Worm (Caenorhabditis elegans): ENCODE measurements around the gene Y69A2AR.46.

Y69A2AR.46 gene

ce11 chrIV:2607513-2608101, 46.1 kb downstream of the Y69A2AR.46 start, which contains the start of gene vamp-7:
Gene vamp-7 (plus strand): TSS chrIV:2608051.
- TF ChIP-seq snpc-4 (tag; optimal IDR thresholded peaks at IDR 0.05) (no peak), Y105C5A.15 (GFP tag; IDR thresholded peaks at IDR 0.05) (no peak), nhr-77 (tag; optimal IDR thresholded peaks at IDR 0.05) (no peak), hlh-30 (tag; optimal IDR thresholded peaks at IDR 0.05; ENCODE audit: insufficient read depth) (no peak), snpc-1.2 (GFP tag; IDR thresholded peaks at IDR 0.05) (no peak), duxl-1 (tag; optimal IDR thresholded peaks at IDR 0.05; ENCODE audit: poor library complexity) (no peak), egl-43 (GFP tag; IDR thresholded peaks at IDR 0.05) (no peak), nhr-6 (tag; optimal IDR thresholded peaks at IDR 0.05) (no peak), zfp-3 (GFP tag; conservative IDR thresholded peaks at IDR 0.05) (0 out of 2 replicates have a peak, but pooled peaks have one; percentile 40), lin-38 (GFP tag; IDR thresholded peaks at IDR 0.05) (peak; percentile 41), gei-8 (GFP tag; optimal IDR thresholded peaks at IDR 0.05) (no peak), ztf-11 (tag; optimal IDR thresholded peaks at IDR 0.05) (no peak), nhr-28 (tag; optimal IDR thresholded peaks at IDR 0.05) (no peak), zag-1 (tag; optimal IDR thresholded peaks at IDR 0.05) (no peak), nhr-10 (tag; optimal IDR thresholded peaks at IDR 0.05) (no peak), nhr-41 (GFP tag; IDR thresholded peaks at IDR 0.05) (no peak), Y5F2A.4 (GFP tag; optimal IDR thresholded peaks at IDR 0.05) (no peak), ztf-7 (tag; optimal IDR thresholded peaks at IDR 0.05) (no peak), skn-1 (tag; optimal IDR thresholded peaks at IDR 0.05) (no peak), hlh-11 (tag; optimal IDR thresholded peaks at IDR 0.05) (no peak), lin-39 (tag; optimal IDR thresholded peaks at IDR 0.05) (no peak), dmd-6 (GFP tag; IDR thresholded peaks at IDR 0.05) (no peak), jun-1 (tag; optimal IDR thresholded peaks at IDR 0.05) (no peak), lir-3 (tag; optimal IDR thresholded peaks at IDR 0.05) (no peak), unc-130 (GFP tag; optimal IDR thresholded peaks at IDR 0.05) (peak; percentile 27), T20F7.1 (GFP tag; optimal IDR thresholded peaks at IDR 0.05) (peak; percentile 37), pqm-1 (tag; optimal IDR thresholded peaks at IDR 0.05) (no peak), rbr-2 (tag; optimal IDR thresholded peaks at IDR 0.05) (no peak), aha-1 (tag) (peak; percentile 47), lin-13 (GFP tag; optimal IDR thresholded peaks at IDR 0.05) (no peak), daf-16 (GFP tag; optimal IDR thresholded peaks at IDR 0.05) (no peak), daf-16 (tag; optimal IDR thresholded peaks at IDR 0.05) (peak; percentile 5), mdt-29 (GFP tag; IDR thresholded peaks at IDR 0.05) (no peak), ama-1 (optimal IDR thresholded peaks at IDR 0.05) (peak; percentile 4), unc-62 (GFP tag; optimal IDR thresholded peaks at IDR 0.05 in 1 of 2) (no peak), unc-62 (tag; optimal IDR thresholded peaks at IDR 0.05) (no peak), zfp-2 (tag; optimal IDR thresholded peaks at IDR 0.05) (no peak), ctbp-1 (GFP tag; IDR thresholded peaks at IDR 0.05) (no peak), Y48G9A.11 (GFP tag; IDR thresholded peaks at IDR 0.05) (peak; percentile 72), lin-15B (tag; optimal IDR thresholded peaks at IDR 0.05) (no peak), lim-7 (GFP tag; IDR thresholded peaks at IDR 0.05) (no peak), mes-2 (tag; optimal IDR thresholded peaks at IDR 0.05; ENCODE audit: poor library complexity, severe bottlenecking) (peak; percentile 3), madf-9 (GFP tag; conservative IDR thresholded peaks at IDR 0.05) (no peak), sdz-12 (GFP tag; optimal IDR thresholded peaks at IDR 0.05) (peak; percentile 11), mep-1 (tag; optimal IDR thresholded peaks at IDR 0.05) (peak; percentile 48), D1046.2 (GFP tag; IDR thresholded peaks at IDR 0.05) (0 out of 2 replicates have a peak, but pooled peaks have one; percentile 27), fos-1 (tag; optimal IDR thresholded peaks at IDR 0.05) (no peak), saeg-2 (GFP tag; IDR thresholded peaks at IDR 0.05) (no peak), nhr-11 (tag; optimal IDR thresholded peaks at IDR 0.05) (no peak), zip-2 (tag; optimal IDR thresholded peaks at IDR 0.05) (no peak), T26A8.4 (GFP tag; IDR thresholded peaks at IDR 0.05) (no peak)
